Fruit fly (Drosophila melanogaster) whole organism, larva: Measurements from ENCODE around the gene CCT3.

Experiments
- noc ChIP-seq: fragments of 200-800 bp; sonication (Bioruptor generic); optimal IDR thresholded peaks from 3 replicates; lab custom pipeline; 2019; ENCODE audit warnings: missing biosample characterization, mild to moderate bottlenecking, missing genetic modification characterization, moderate library complexity

Gene CCT3

DNA sequence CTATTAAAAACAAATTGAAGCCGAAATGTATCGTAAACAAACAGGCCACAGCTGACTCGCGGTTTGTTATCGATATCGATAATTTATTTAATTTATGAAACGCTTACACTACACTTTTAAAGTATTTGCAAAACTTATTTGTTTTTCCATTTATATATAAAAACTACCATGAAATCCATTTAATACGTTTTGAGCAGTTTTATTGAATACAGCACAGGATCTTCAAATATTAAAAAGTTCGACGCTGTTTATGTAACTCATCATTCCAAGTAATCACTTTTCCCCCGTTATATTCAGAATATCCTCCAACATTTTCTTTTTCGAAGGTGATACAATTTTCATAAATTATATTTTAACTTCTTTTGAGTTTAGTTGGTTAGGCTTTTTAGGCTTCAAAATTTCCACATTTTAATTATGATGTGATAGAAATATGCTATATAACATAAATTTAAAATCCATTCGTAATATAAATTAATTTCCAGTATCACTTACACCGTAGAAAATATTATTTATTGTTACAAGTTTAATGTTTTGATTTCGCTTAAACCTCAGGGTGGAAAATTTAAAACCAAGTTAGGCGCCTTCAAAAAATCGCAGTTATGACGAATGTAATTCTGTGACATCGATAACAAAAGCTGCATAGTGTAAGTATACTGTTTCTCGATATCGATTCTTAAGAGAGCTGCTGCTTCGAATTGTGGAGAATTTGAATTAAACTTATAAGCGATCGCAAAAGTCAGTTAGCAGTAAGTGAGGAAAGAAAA is at the start of gene CCT3, which contains the start of gene CG10324:
CCT3 (plus strand) TSS at position 654 of the 764 bp plus-strand sequence.
CG10324 (minus strand) TSS at position 53 of the 764 bp plus-strand sequence.
- TF ChIP-seq noc = no peak

DNA sequence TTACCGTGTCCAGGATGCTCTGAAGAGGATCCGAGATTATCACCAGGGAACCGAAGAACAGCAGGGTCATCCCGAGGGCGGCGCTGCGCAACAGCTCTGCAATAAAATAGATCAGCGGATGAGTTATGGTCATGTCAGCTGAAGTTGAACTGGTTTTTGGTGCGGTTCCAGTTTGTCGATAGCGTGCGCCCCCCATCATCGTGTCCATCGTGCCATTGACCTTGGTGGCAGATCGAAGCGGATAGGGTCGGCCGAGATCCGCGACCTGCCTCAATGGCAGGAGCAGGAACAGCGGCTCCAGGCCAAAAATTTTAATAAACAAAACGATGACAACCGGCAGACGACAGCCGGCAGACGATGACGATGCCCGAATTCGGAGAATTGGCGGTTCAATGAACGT is 47.8 kb upstream of the CCT3 start:
- no peak for TF ChIP-seq noc

DNA sequence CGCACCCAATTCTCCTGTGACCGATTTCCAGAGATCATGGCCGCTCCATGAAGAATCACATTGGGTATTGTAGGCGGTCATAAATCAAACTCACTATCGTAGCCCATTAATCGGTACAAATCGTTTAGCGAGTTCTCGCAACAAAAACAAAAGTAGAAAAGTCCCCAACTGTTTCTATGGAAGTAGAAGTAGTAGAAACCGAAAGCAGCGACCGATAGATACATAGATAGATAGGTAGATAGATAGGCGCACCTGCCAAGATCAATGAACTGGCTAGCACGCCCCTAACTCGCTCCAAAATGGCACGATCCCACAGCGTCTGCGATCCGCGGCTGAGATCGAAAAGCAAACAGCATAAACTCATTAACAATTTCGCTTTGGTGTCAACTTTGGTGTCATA is 46.7 kb upstream of the CCT3 start:
- TF ChIP-seq noc = no peak

DNA sequence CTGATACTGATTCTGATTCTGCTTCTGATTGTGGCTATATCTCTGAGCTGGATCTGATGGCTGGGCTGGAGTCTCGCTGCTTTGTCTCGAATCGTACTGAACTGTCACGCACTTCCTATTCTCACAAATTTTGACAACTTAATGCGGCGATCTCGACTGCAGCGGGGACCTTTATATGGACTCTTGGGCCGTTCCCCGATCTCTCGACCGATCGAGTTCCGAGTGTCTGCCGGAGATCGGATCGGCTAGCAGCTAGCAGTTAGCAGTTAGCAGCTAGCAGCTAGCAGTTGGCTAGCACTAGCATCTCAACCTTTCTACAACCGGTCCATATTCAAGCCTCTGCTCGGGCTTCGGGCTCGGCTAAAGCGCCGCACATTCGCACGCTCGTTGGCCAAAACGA is 42.7 kb upstream of the CCT3 start, which contains the start of gene CG10345:
CG10345 (minus strand) TSS at position 147 of the 400 bp plus-strand sequence.
- TF ChIP-seq noc = no peak

DNA sequence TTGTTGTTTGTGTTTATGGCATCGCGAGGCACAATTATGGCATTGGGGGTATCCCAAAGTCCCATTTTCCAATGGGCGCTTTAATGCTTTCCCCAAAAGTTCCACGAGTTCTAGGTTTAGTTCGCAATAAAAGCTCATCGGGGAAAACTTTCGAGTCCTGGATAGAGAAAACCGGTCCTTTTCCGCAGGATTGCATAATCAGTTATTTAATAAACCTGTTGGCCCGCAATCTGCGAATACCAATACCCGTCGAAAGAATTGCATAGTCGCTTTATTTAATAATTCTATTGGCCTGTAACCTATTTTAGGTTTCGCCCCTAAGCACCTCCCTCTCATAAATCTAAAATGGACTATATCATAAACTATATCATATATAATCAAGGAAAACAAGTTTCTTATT is 41.5 kb upstream of the CCT3 start:
- TF ChIP-seq noc = no peak

DNA sequence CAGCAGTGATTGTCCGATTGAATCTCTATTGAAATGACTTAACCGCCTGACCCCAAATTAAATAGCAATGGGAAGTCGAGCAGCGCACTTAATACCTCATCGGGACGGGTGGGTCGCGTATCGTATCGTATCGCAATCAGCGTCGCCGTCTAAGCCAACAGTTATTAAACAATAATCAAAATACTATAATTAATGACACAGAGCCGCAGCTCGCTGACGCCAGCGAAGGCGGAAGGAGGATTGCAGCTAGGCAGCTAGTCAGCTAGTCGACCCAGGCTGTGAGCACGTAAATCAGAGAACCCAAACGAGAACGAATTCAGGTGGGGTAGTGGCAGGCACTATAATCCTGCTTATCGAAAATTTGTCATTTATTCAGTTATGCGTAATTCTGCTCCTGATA is 38.5 kb upstream of the CCT3 start, which contains the start of gene NPF:
NPF (plus strand) TSS at position 301 of the 400 bp plus-strand sequence.
- no peak for TF ChIP-seq noc

DNA sequence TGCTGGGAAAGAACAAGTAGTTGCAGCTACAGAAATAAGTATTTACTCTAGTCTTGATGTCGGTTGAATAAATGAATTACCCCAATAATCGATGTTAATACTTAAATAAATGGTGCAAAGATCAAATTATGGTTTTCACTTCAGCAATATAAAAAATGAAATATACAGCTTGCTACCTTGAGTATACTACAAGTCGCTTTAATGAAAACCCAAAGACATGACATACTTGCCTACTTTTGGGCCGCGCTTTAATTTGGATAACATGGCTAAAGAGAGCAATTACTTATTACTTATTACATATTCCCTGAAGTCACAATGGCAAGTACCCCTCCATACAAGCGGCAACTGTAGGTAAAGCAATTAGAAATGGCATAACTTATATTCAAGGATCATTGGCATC is 36.2 kb upstream of the CCT3 start:
- TF ChIP-seq noc = no peak

DNA sequence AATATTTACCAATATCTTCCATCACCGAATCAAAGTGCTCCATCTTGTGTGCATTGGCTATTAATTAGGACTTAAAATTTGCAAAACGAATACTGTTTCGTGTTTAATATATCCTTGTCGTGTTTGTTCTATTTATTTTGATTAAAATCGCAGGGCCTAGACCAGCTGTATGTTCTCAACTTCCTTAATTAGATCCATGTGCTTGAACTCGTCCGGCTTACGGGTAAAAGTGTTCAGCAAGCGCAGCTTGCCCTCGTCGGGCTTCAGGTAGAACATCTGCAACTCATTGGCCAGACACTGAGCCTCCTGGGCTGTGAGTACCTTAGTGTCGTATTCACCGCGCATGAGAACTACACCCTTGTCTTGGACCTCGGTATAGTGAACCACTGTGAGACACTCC is 34.1 kb upstream of the CCT3 start, which contains the start of gene CG12783:
CG12783 (minus strand) TSS at position 101 of the 400 bp plus-strand sequence.
- TF ChIP-seq noc = no peak

DNA sequence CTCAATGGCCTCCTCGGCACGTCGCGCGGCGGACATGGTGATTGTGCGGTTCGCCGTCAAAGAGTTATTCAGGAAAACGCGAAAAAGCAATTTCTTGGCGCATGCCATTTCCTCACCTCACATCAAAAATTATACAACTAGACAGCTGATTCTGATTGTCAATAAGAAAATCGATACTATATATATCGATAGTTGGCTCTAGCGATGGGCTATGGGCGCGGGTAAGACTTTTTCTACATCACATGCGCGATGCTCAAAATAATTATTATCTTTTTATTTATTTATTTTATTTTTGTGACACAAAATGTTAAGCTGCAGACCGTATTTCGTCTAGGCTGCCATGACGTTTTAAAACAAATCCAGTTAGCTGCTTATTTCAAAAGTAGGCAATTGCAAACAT is 33.2 kb upstream of the CCT3 start, which contains the start of gene CG10340:
CG10340 (minus strand) TSS at position 151 of the 400 bp plus-strand sequence.
- TF ChIP-seq noc = no peak

DNA sequence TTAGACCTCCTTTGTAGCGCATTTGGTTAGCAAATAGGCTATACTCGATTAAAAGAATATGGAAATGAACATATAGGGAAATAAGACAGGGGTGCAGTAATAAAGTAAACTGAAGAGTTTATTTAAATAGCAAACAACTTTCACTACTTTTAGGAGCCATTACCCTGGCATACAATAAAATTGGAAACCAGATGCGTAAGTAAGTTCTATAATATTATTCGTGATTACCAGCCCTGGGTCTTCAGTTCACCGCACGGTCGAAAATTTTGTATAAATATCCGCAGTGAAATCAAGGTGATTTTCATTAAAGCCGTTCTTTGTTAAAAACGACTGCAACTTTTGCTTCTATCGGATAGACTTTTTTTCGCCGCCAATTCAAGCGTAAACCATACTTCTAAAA is 32.4 kb upstream of the CCT3 start, which contains the start of gene CG17562:
CG17562 (plus strand) TSS at position 301 of the 400 bp plus-strand sequence.
- TF ChIP-seq noc = no peak

DNA sequence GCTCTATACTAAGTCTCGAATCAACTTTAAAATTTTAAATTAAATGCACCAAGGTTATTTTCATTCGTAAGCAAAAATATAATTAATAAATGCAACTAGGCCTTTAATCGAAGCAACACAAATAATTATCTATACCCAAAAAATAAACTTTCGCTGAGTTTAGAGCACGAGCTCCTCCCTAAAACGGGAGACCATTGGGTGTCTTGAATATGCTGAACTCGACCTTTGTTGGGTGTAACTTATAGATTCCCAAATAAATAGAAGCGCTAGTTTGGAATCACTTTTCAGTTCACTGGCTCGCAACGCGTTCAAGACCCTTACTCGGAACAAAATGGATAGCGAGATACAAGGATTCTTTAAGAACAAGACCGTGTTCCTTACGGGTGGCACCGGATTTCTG is 29.8 kb upstream of the CCT3 start, which contains the start of gene CG17560:
CG17560 (plus strand) TSS at position 301 of the 400 bp plus-strand sequence.
- TF ChIP-seq noc = no peak

DNA sequence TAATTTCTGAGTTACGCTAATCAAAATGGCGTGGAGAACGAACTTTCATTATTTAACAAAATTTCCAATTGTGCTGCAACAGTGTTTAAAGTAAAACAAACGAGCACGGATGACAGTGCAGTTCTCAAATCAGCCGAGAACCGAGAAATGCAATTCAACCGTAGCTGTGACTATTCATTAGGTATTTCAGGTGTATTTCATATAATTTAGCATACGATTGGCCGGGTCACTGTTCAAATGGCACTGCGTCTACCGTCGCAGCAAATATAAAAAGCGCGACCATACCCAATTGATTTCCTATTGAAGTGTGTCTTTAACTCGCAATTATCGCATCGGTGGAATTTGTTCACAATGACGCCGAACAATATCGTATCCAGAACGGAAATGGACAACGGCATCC is 26.9 kb upstream of the CCT3 start, which contains the start of gene CG14893:
CG14893 (plus strand) TSS at position 301 of the 400 bp plus-strand sequence.
- TF ChIP-seq noc = no peak

DNA sequence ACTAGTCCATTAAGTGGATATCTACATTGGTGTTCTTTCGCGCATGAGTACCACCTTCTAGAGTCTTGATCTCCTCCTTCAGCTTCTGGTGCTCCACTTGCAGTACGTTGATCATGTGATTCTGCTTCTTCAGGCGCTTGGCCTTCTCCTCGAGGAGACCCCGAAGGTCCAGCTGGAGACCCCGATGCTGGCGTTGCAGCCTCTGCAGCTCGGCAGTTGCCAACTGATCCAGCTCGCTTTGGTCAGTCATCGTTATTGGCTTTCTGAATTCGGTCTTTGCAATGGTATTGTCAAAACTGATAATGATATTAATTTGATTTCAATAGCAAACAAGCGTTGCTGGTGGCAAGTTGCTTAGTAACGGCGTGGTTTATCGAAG is 23.0 kb upstream of the CCT3 start, which contains the start of gene Ccdc114:
Ccdc114 (minus strand) TSS at position 347 of the 379 bp plus-strand sequence.
- no peak for TF ChIP-seq noc

DNA sequence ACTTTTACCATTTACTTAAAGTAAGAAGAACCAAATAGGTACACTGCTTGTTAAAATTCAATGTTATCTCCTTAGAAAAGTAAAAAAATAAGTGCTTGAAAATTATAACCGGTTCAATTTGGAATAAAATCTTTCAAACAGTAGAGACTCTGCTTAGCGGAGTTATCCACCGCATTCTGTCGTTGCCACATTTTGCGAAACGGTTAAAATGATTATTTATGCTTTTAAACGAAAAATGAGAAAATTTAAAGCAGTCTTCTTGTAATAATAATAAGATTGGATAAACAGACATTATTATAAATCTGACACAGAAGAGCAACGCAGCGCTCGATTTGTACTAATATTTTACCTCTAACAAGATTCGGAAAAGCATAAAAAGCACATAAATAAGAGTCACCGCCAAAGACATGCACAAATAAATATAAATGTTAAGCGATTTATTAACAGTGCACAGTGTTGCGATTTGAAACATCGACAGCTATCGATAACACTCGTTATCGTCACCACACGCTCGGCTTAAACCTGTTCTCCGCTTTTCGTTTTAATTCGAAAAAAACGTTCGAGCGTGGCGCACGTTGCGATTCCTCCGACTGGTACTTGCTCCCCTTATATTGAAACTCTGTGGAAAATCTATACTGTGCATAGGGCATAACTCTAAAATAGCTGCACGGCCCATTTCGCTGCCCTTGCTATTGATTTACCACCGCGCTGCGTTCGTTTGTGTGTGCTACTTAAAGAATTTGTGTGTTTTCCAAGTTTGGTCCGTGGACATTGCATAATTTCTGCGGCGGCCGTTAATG is 22.5 kb upstream of the CCT3 start, which contains the start of gene Fas1:
Fas1 (plus strand) TSS at position 489 of the 800 bp plus-strand sequence.
- no peak for TF ChIP-seq noc

DNA sequence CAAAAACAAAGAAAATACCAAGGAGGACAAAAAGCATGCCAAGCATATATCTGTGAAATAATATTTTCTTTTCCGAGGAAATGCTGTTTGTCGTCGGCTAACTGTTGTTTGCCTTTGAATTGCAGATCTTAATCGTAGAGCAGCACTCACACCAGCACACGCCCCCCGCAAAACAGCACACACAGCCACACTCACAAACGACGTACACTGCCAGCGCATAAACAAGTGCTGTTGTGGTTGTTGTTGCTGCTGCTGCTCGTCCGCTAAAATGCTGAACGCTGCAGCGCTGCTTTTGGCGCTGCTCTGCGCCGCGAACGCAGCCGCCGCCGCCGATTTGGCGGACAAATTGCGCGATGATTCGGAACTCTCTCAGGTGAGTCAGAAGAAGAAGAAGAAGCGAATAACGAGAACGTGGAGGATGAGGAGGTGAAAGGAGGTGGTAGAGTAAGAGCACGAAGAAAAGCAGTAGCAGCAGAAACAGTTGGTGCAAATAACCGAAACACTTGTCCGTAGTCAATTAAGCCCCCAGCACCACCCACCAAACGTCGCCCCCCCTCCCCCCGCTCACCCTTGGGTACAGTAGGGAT is 21.5 kb upstream of the CCT3 start:
- TF ChIP-seq noc = no peak

DNA sequence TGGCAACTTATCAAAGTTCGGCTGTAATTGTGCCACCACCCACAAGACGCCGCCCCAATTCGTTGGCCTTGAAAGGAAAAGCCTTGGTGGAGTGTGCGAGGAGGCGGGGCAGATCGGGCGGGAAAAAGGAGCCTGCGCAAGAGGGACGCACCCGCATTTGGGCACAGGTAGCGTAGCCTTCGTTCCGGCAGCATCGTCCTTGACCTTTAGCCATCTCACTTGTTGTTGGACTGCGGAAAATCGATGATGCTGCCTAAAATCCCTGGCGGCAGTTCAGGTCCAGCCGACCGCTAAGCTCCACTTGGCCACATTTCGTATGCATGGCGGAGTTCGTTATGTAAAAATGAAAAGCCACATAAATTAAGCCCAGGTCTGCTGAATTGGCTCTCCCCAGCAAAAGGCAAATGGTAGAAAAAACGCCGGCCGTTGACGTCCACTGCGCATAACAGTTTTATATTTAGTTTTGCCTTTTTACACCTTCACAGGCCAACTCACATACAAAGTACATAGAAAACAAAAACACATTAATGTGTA is 20.4 kb upstream of the CCT3 start:
- no peak for TF ChIP-seq noc
